Worm (Caenorhabditis elegans): ENCODE data around the gene T24A6.17.

DNA sequence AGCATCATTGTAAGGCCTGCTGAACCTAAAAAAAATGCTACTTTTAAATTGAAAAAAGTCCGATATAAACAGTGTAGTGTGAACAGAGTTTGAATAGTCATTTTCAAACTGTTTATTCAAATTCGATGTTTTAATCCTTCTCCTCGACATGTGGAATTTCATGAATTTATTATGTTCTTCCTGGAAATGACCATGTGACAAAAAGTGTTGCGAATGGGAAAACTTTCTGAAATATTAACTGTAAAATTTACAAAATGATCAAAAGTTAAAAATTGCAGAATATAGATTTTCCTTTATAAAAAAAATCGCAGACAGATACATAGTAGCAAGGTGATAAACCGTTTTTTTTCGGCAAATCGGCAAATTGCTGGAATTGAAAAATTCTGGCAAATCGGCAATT, 41.1 kb upstream of the T24A6.17 start, which contains the start of gene T22F3.8:
- TF ChIP-seq hmg-1.1 (GFP tag; IDR thresholded peaks at IDR 0.05) = no peak
- no peak for TF ChIP-seq ama-1 (optimal IDR thresholded peaks at IDR 0.05)
- no peak for TF ChIP-seq nhr-77 (tag; optimal IDR thresholded peaks at IDR 0.05)
- TF ChIP-seq Y75B8A.6 (GFP tag; IDR thresholded peaks at IDR 0.05) = no peak
- TF ChIP-seq mep-1 (tag; optimal IDR thresholded peaks at IDR 0.05) = no peak
- TF ChIP-seq mxl-2 (GFP tag; conservative IDR thresholded peaks at IDR 0.05) = no peak
